Worm (Caenorhabditis elegans) whole organism, L3 larva: ENCODE measurements around the gene srab-1.

Source experiments
- R02D3.7 ChIP-seq: fragments of 150-350 bp; optimal IDR thresholded peaks from 2 replicates; lab custom pipeline; 2014; ENCODE audit warnings: missing biosample characterization, missing genetic modification characterization
- ZK546.5 ChIP-seq: sonication (generic microtip); optimal IDR thresholded peaks from 2 replicates; lab custom pipeline; 2017; ENCODE audit warnings: missing biosample characterization, missing genetic modification characterization
- aly-2 ChIP-seq: fragments of 150-350 bp; optimal IDR thresholded peaks from 2 replicates; lab custom pipeline; 2014; ENCODE audit warnings: missing biosample characterization, missing genetic modification characterization
- ama-1 ChIP-seq: fragments of 150-350 bp; optimal IDR thresholded peaks from 2 replicates; lab custom pipeline; 2018
- ceh-16 ChIP-seq: sonication (generic microtip); optimal IDR thresholded peaks from 2 replicates; lab custom pipeline; 2017; ENCODE audit warnings: missing biosample characterization, missing genetic modification characterization
- ceh-28 ChIP-seq: fragments of 150-350 bp; optimal IDR thresholded peaks from 2 replicates; lab custom pipeline; 2014; ENCODE audit warnings: missing biosample characterization, missing genetic modification reagents, missing genetic modification characterization
- ceh-82 ChIP-seq: fragments of 150-350 bp; optimal IDR thresholded peaks from 2 replicates; lab custom pipeline; 2014; ENCODE audit warnings: missing biosample characterization, missing genetic modification characterization
- ceh-9 ChIP-seq: sonication (generic microtip); optimal IDR thresholded peaks from 2 replicates; lab custom pipeline; 2018; ENCODE audit warnings: missing biosample characterization, missing genetic modification characterization
- daf-12 ChIP-seq: fragments of 150-350 bp; optimal IDR thresholded peaks from 2 replicates; lab custom pipeline; 2014; ENCODE audit warnings: missing biosample characterization, missing genetic modification reagents, missing genetic modification characterization
- egl-27 ChIP-seq: sonication (generic microtip); optimal IDR thresholded peaks from 4 replicates; lab custom pipeline; 2017; ENCODE audit warnings: missing biosample characterization, missing genetic modification reagents, missing genetic modification characterization
- egl-5 ChIP-seq: fragments of 150-350 bp; optimal IDR thresholded peaks from 2 replicates; lab custom pipeline; 2017; ENCODE audit warnings: missing biosample characterization, missing genetic modification reagents, missing genetic modification characterization, inconsistent platforms
- elt-1 ChIP-seq: fragments of 150-350 bp; optimal IDR thresholded peaks from 2 replicates; lab custom pipeline; 2014; ENCODE audit warnings: missing biosample characterization, missing genetic modification characterization
- elt-2 ChIP-seq: sonication (generic microtip); optimal IDR thresholded peaks from 2 replicates; lab custom pipeline; 2016; ENCODE audit warnings: missing genetic modification reagents, mild to moderate bottlenecking, missing genetic modification characterization, missing compliant biosample characterization
- elt-3 ChIP-seq, 3 experiments: fragments of 150-350 bp in 1 of 3; sonication (generic microtip) in 2 of 3; optimal IDR thresholded peaks; 2 replicates in 2 of 3; 4 replicates in 1 of 3; lab custom pipeline; 2014 to 2017; ENCODE audit warnings: missing biosample characterization in 3 of 3, missing genetic modification characterization in 3 of 3
- eor-1 ChIP-seq, 2 experiments: fragments of 150-350 bp; optimal IDR thresholded peaks; 2 replicates each; lab custom pipeline; 2014 to 2018; ENCODE audit warnings: missing biosample characterization in 2 of 2, missing genetic modification characterization in 2 of 2
- fkh-10 ChIP-seq: sonication (generic microtip); optimal IDR thresholded peaks from 2 replicates; lab custom pipeline; 2017; ENCODE audit warnings: missing biosample characterization, missing genetic modification reagents, missing genetic modification characterization
- fkh-2 ChIP-seq: fragments of 150-350 bp; optimal IDR thresholded peaks from 2 replicates; lab custom pipeline; 2014; ENCODE audit warnings: missing biosample characterization, missing genetic modification reagents, missing genetic modification characterization
- fos-1 ChIP-seq: fragments of 150-350 bp; optimal IDR thresholded peaks from 2 replicates; lab custom pipeline; 2014; ENCODE audit warnings: missing biosample characterization, missing genetic modification characterization
- hmg-11 ChIP-seq: sonication (generic microtip); optimal IDR thresholded peaks from 2 replicates; lab custom pipeline; 2016; ENCODE audit warnings: missing genetic modification characterization, missing compliant biosample characterization
- jun-1 ChIP-seq: fragments of 150-350 bp; optimal IDR thresholded peaks from 2 replicates; lab custom pipeline; 2014; ENCODE audit warnings: missing biosample characterization, missing genetic modification reagents, missing genetic modification characterization
- lin-15B ChIP-seq: fragments of 150-350 bp; optimal IDR thresholded peaks from 2 replicates; lab custom pipeline; 2014; ENCODE audit warnings: missing biosample characterization, missing genetic modification characterization
- lin-39 ChIP-seq: fragments of 150-350 bp; optimal IDR thresholded peaks from 2 replicates; lab custom pipeline; 2018; ENCODE audit warnings: missing biosample characterization, missing genetic modification reagents, missing genetic modification characterization
- lsy-12 ChIP-seq: sonication (generic microtip); optimal IDR thresholded peaks from 2 replicates; lab custom pipeline; 2016; ENCODE audit warnings: mild to moderate bottlenecking, missing genetic modification characterization, missing compliant biosample characterization
- mdl-1 ChIP-seq: fragments of 150-350 bp; optimal IDR thresholded peaks from 2 replicates; lab custom pipeline; 2014; ENCODE audit warnings: missing biosample characterization, missing genetic modification characterization
- mml-1 ChIP-seq: fragments of 150-350 bp; sonication (generic microtip); optimal IDR thresholded peaks from 3 replicates; lab custom pipeline; 2014; ENCODE audit warnings: missing biosample characterization, missing genetic modification characterization
- nfya-1 ChIP-seq: sonication (generic microtip); optimal IDR thresholded peaks from 2 replicates; lab custom pipeline; 2017; ENCODE audit warnings: missing genetic modification characterization, mild to moderate bottlenecking, missing compliant biosample characterization, antibody characterized with exemption, moderate library complexity; ENCODE audit not compliant: insufficient read depth
- nhr-11 ChIP-seq: fragments of 150-350 bp; optimal IDR thresholded peaks from 2 replicates; lab custom pipeline; 2014; ENCODE audit warnings: missing biosample characterization, missing genetic modification characterization
- nhr-12 ChIP-seq: fragments of 150-350 bp; optimal IDR thresholded peaks from 2 replicates; lab custom pipeline; 2014; ENCODE audit warnings: missing biosample characterization, missing genetic modification characterization
- nhr-23 ChIP-seq: fragments of 150-350 bp; optimal IDR thresholded peaks from 2 replicates; lab custom pipeline; 2014; ENCODE audit warnings: missing biosample characterization, missing genetic modification reagents, missing genetic modification characterization
- nhr-237 ChIP-seq: fragments of 150-350 bp; optimal IDR thresholded peaks from 2 replicates; lab custom pipeline; 2014; ENCODE audit warnings: missing biosample characterization, missing genetic modification characterization
- nhr-25 ChIP-seq: sonication (generic microtip); optimal IDR thresholded peaks from 2 replicates; lab custom pipeline; 2017; ENCODE audit warnings: missing biosample characterization, missing genetic modification characterization
- nhr-28 ChIP-seq: fragments of 150-350 bp; optimal IDR thresholded peaks from 2 replicates; lab custom pipeline; 2014; ENCODE audit warnings: missing biosample characterization, missing genetic modification characterization
- nhr-43 ChIP-seq: sonication (generic microtip); optimal IDR thresholded peaks from 2 replicates; lab custom pipeline; 2016; ENCODE audit warnings: mild to moderate bottlenecking, missing genetic modification characterization, missing compliant biosample characterization; ENCODE audit not compliant: poor library complexity, severe bottlenecking
- nhr-67 ChIP-seq: fragments of 150-350 bp; optimal IDR thresholded peaks from 2 replicates; lab custom pipeline; 2014; ENCODE audit warnings: missing biosample characterization, missing genetic modification characterization
- nhr-76 ChIP-seq: fragments of 150-350 bp; sonication (generic microtip); optimal IDR thresholded peaks from 5 replicates; lab custom pipeline; 2014; ENCODE audit warnings: missing biosample characterization, missing genetic modification characterization
- nhr-77 ChIP-seq: fragments of 150-350 bp; optimal IDR thresholded peaks from 2 replicates; lab custom pipeline; 2014; ENCODE audit warnings: missing biosample characterization, missing genetic modification characterization
- pha-4 ChIP-seq: fragments of 150-350 bp; optimal IDR thresholded peaks from 2 replicates; lab custom pipeline; 2014; ENCODE audit warnings: missing biosample characterization, missing genetic modification reagents, missing genetic modification characterization
- pqm-1 ChIP-seq: fragments of 150-350 bp; optimal IDR thresholded peaks from 2 replicates; lab custom pipeline; 2017; ENCODE audit warnings: missing biosample characterization, missing genetic modification characterization, inconsistent platforms
- sea-2 ChIP-seq: fragments of 150-350 bp; sonication (generic microtip); optimal IDR thresholded peaks from 4 replicates; lab custom pipeline; 2014; ENCODE audit warnings: missing biosample characterization, missing genetic modification reagents, missing genetic modification characterization
- skn-1 ChIP-seq: fragments of 150-350 bp; optimal IDR thresholded peaks from 2 replicates; lab custom pipeline; 2014; ENCODE audit warnings: missing biosample characterization, missing genetic modification characterization
- snpc-4 ChIP-seq: fragments of 150-350 bp; optimal IDR thresholded peaks from 2 replicates; lab custom pipeline; 2014; ENCODE audit warnings: missing biosample characterization, missing genetic modification characterization
- tbx-2 ChIP-seq: sonication (generic microtip); optimal IDR thresholded peaks from 2 replicates; lab custom pipeline; 2016; ENCODE audit warnings: mild to moderate bottlenecking, missing genetic modification characterization, missing compliant biosample characterization
- unc-39 ChIP-seq: sonication (generic microtip); optimal IDR thresholded peaks from 4 replicates; lab custom pipeline; 2017; ENCODE audit warnings: missing biosample characterization, missing genetic modification characterization
- unc-62 ChIP-seq: fragments of 150-350 bp; sonication (generic microtip); optimal IDR thresholded peaks from 4 replicates; lab custom pipeline; 2014; ENCODE audit warnings: missing biosample characterization, missing genetic modification reagents, missing genetic modification characterization
- zag-1 ChIP-seq: fragments of 150-350 bp; optimal IDR thresholded peaks from 2 replicates; lab custom pipeline; 2014; ENCODE audit warnings: missing biosample characterization, missing genetic modification characterization
- ztf-11 ChIP-seq: fragments of 150-350 bp; optimal IDR thresholded peaks from 2 replicates; lab custom pipeline; 2014; ENCODE audit warnings: missing biosample characterization, missing genetic modification characterization
- ztf-4 ChIP-seq: fragments of 150-350 bp; optimal IDR thresholded peaks from 2 replicates; lab custom pipeline; 2014; ENCODE audit warnings: missing biosample characterization, missing genetic modification characterization

The srab-1 gene

ce11 chrV:5084957-5085465, 16.9 kb downstream of the srab-1 start, which contains the start of gene Y58A7A.4:
Gene Y58A7A.4, minus strand, starts transcription at chrV:5085007.
- TF ChIP-seq hmg-11 (tag; lab: Kevin White, UChicago) (no peak), ama-1 (lab: Kevin White, UChicago) (no peak), tbx-2 (tag; lab: Kevin White, UChicago) (no peak), unc-39 (tag; lab: Kevin White, UChicago) (no peak), aly-2 (tag; lab: Kevin White, UChicago) (no peak)

DNA sequence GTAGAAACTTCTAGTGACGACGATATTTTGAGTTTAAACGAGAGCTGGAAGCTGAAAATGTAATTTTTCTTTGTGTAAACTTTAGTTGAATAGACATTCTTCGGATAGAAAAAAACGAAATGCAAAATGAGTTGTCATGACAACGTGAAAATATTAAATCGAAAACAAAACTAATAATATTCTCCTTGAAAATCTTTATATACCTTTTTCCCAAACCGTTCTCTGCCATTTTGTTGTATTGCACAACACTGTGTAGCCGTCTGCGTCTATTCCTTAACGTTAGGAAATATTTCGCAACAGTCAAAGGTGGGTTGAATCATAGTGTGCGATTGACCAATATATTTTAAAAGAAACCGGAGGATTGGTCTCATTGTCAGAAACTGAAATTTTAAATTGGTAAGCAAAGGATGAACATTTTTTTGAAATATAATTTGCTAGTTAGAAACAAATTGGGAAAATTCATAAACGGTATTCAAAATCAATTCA, 21.0 kb downstream of the srab-1 start, which contains the start of gene Y58A7A.3:
TSS of gene Y58A7A.3 (minus strand) at position 51 of the 486 bp plus-strand sequence.
- TF ChIP-seq aly-2 (tag; lab: Kevin White, UChicago) (no peak), tbx-2 (tag; lab: Kevin White, UChicago) (no peak), elt-1 (tag; lab: Kevin White, UChicago) (no peak), nhr-67 (tag; lab: Kevin White, UChicago) (no peak), unc-39 (tag; lab: Kevin White, UChicago) (no peak), lin-39 (tag; lab: Kevin White, UChicago) (no peak), ceh-16 (no peak), fkh-2 (tag; lab: Kevin White, UChicago) (no peak), nhr-12 (tag; lab: Kevin White, UChicago) (no peak), ZK546.5 (tag; lab: Kevin White, UChicago) (no peak), nhr-77 (tag; lab: Kevin White, UChicago) (no peak), R02D3.7 (tag; lab: Kevin White, UChicago) (no peak), elt-3 (tag; optimal IDR thresholded peaks at IDR 0.05; lab: Kevin White, UChicago) (no peak), nhr-25 (peak; percentile 5), egl-5 (tag; lab: Kevin White, UChicago) (no peak), hmg-11 (tag; lab: Kevin White, UChicago) (no peak), jun-1 (tag; lab: Kevin White, UChicago) (peak; percentile 11), ceh-28 (tag; lab: Kevin White, UChicago) (peak; percentile 43), mdl-1 (tag; lab: Kevin White, UChicago) (no peak), unc-62 (no peak), eor-1 (tag; optimal IDR thresholded peaks at IDR 0.05; lab: Kevin White, UChicago) (no peak), ceh-82 (tag; lab: Kevin White, UChicago) (no peak), elt-2 (tag; lab: Kevin White, UChicago) (peak; percentile 36), nhr-23 (tag; lab: Kevin White, UChicago) (peak; percentile 72), skn-1 (tag; lab: Kevin White, UChicago) (peak; percentile 28), mml-1 (no peak), ceh-9 (no peak), nhr-28 (tag; lab: Kevin White, UChicago) (no peak), ztf-11 (tag; lab: Kevin White, UChicago) (no peak), snpc-4 (tag; lab: Kevin White, UChicago) (no peak), lsy-12 (tag; lab: Kevin White, UChicago) (no peak), nhr-11 (tag; lab: Kevin White, UChicago) (no peak), daf-12 (tag; lab: Kevin White, UChicago) (no peak), pqm-1 (tag; lab: Kevin White, UChicago) (peak; percentile 28), nhr-237 (tag; lab: Kevin White, UChicago) (no peak), ama-1 (lab: Kevin White, UChicago) (no peak), egl-27 (no peak), zag-1 (tag; lab: Kevin White, UChicago) (no peak), nhr-43 (tag; lab: Kevin White, UChicago) (no peak), pha-4 (tag; lab: Kevin White, UChicago) (peak; percentile 75), nfya-1 (tag; lab: Kevin White, UChicago) (peak; percentile 46), ztf-4 (tag; lab: Kevin White, UChicago) (no peak), lin-15B (peak; percentile 2), fos-1 (tag; lab: Kevin White, UChicago) (no peak), sea-2 (GFP tag; lab: Kevin White, UChicago) (no peak), fkh-10 (GFP tag; lab: Kevin White, UChicago) (no peak), nhr-76 (tag; lab: Kevin White, UChicago) (no peak)
